Worm (Caenorhabditis elegans) whole organism, early embryonic: ENCODE measurements around the gene K08C7.6.

Experiments
- ama-1 ChIP-seq: fragments of 150-350 bp; optimal IDR thresholded peaks from 2 replicates; lab custom pipeline; 2014
- ceh-36 ChIP-seq: sonication (generic microtip); optimal IDR thresholded peaks from 2 replicates; lab custom pipeline; 2016; ENCODE audit warnings: missing genetic modification characterization, inconsistent platforms, missing compliant biosample characterization
- tbx-11 ChIP-seq: fragments of 200-800 bp; sonication (Bioruptor generic); IDR thresholded peaks from 2 replicates; pipeline ENCODE4 v1.3.6; 2022; ENCODE audit warnings: missing genetic modification characterization, missing compliant biosample characterization

DNA sequence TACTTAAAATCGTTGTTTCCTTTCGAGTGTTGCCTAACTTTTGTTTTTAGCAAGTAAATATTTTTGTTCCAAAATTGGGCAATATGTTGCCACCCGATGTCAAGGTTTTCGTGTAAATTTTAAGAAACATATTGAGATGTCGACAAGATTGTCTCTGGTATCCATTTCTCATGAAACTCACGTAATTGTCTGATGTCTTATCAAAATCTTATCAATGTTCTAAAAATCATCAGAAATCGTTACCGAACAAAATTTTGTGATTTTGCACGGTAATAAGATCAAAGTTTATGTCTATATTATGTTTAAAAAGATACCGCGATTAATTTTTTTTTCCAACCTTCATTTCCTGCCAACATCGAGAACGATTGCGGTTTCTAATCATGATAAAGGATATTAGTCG lies 13.3 kb upstream of the K08C7.6 start:
- TF ChIP-seq ama-1 (lab: Kevin White, UChicago) (no peak), tbx-11 (no peak), ceh-36 (tag; lab: Kevin White, UChicago) (no peak)
